Worm (Caenorhabditis elegans): Measurements from ENCODE around the gene smex-1.

The smex-1 gene

DNA sequence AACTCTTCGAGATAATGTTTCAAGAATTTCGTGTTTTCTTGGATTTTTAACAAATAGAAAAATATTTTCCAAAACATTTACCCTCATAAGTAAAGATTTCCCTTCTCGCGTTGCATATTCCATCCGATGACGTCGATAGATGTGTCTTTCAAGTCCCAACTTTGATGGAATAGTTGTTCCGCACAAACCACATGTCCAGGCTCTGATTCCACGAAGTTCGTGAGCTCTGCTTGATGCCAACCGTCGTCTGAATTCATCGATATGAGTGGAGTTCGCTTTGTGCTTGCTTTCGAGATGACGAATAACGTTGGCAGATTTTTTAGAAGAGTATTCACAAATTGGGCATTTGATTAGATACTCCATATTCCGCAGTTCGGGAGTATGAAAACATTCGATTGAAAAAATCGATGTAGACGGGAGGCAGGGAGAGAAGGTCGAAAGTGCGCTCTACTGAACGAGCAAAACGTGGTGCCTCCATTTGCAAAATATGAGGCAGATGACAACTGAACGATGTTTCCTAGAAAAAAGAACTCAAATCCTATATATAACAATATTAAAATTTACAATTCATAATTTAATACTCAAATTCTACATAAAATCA is 5.3 kb upstream of the smex-1 start, which contains the start of gene W02D7.6:
TSS of gene W02D7.6 (minus strand) at position 573 of the 601 bp plus-strand sequence.
- TF ChIP-seq unc-62 (GFP tag; optimal IDR thresholded peaks at IDR 0.05), result no peak

- TF ChIP-seq unc-62 (GFP tag; optimal IDR thresholded peaks at IDR 0.05), result no peak
Measured at ce11 chrV:8299191-8299854, 3.6 kb upstream of the smex-1 start, which contains the start of gene W02D7.5. TSS of gene W02D7.5 (minus strand) at chrV:8299241.

DNA sequence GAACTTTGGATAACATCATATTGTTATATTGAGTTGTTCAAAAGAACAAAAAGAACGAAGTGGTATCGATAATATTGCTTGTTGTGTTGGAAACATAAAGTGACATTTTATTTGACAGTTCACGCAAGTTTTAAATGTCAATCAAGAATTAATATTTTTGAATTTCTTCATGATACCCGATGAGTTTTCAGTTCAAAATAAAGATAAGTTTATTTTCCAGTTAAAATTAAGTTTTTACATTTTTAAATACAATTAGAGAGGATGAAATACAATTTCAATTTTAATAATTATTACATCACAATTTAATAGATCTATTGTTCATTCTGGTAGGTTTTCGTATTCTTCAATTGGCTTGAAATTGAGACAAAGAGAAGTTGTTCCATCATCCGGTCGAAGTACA is 1.7 kb upstream of the smex-1 start, which contains the start of gene W02D7.4:
TSS of gene W02D7.4 (minus strand) at position 101 of the 400 bp plus-strand sequence.
- TF ChIP-seq unc-62 (GFP tag; optimal IDR thresholded peaks at IDR 0.05), result no peak

DNA sequence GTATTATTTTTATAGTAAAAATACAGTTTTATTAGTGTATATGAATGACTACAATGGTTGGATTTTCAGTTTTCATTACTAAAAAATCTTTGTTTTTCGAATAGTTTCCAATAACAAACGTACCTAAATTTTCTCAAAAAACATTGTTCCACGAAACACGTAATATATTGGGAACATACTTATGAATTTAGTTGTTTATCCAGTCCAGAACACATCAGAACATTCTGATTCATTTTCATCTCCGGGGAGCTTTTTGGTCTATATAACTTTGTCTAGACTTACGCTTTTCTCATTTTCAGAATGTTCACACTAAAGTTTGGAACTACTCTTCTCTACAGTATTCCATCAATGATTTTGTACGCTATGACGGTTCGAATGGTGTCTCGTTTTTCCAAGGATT is 4.0 kb downstream of the smex-1 start, which contains the start of gene srg-33:
TSS of gene srg-33 (plus strand) at position 301 of the 400 bp plus-strand sequence.
- TF ChIP-seq unc-62 (GFP tag; optimal IDR thresholded peaks at IDR 0.05), result no peak

- no peak for TF ChIP-seq unc-62 (GFP tag; optimal IDR thresholded peaks at IDR 0.05)
Measured at ce11 chrV:8288125-8288806, 7.5 kb downstream of the smex-1 start.

DNA sequence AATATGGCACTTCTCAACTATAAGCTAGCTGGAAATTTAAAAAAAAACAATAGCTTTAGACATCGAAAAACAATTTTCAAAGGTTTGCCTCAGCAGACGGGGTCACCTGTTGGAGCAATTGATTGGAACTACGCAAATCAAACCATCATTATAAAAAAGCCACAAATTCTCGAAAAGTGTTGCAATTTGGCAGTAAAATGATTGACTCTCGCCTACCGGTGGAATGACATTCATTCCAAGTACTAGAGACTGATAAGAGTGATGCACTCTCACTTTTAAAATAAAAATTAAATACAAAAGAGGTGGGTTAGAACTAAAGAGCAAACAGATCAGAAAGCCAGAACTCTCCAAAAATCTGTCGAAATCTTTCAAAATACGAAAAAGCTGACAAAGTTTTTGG is 10.3 kb downstream of the smex-1 start:
- no peak for TF ChIP-seq unc-62 (GFP tag; optimal IDR thresholded peaks at IDR 0.05)

- TF ChIP-seq unc-62 (GFP tag; optimal IDR thresholded peaks at IDR 0.05), result no peak
Measured at ce11 chrV:8284800-8285199, 11.0 kb downstream of the smex-1 start, which contains the start of gene slc-17.5. TSS of gene slc-17.5 (minus strand) at chrV:8284900.

- no peak for TF ChIP-seq unc-62 (GFP tag; optimal IDR thresholded peaks at IDR 0.05)
Measured at ce11 chrV:8282933-8283332, 12.8 kb downstream of the smex-1 start.

ce11 chrV:8281646-8282045 is 14.1 kb downstream of the smex-1 start:
- no peak for TF ChIP-seq unc-62 (GFP tag; optimal IDR thresholded peaks at IDR 0.05)

- no peak for TF ChIP-seq unc-62 (GFP tag; optimal IDR thresholded peaks at IDR 0.05)
Measured at ce11 chrV:8280770-8281169, 15.0 kb downstream of the smex-1 start, which contains the start of gene str-135. TSS of gene str-135 (minus strand) at chrV:8280870.

DNA sequence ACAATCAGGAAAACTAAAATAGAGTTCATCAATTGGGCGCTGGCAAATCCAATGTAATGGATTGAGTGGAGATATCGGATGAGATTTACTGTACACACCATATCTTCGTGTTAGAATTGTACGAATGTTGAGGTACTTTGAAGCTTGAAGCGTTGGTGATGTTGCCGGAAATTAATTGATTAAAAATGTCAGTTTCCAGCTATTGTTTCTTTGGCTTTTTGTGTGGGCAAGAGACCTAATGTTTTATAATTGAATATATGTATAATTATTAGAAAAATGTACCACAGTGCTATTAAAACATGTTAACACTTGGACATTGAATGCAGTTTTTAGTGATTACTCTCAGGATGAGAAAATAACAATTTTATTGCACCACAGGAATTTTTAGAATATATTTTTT is 16.9 kb downstream of the smex-1 start, which contains the start of gene str-136:
TSS of gene str-136 (minus strand) at position 101 of the 400 bp plus-strand sequence.
- TF ChIP-seq unc-62 (GFP tag; optimal IDR thresholded peaks at IDR 0.05), result no peak

DNA sequence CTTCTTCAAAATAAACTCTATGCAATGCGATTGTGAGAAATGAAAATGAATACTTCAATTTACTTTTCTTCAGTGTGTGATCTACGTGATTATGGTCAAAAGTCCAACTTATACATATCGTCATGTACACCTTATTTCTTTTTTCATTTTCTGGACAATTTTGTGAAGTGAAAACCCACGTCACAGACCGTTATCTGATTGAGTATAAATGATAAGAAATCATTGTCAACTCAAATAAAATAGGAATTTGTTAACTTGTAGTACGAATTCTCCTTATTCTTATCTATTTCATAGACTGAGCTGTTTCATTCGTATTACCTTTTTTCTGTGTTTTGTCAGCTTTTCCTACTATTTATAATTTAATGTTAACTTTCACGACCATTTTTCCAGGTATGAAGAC is 23.8 kb downstream of the smex-1 start, which contains the start of gene asp-5:
TSS of gene asp-5 (plus strand) at position 391 of the 400 bp plus-strand sequence.
- no peak for TF ChIP-seq unc-62 (GFP tag; optimal IDR thresholded peaks at IDR 0.05)

DNA sequence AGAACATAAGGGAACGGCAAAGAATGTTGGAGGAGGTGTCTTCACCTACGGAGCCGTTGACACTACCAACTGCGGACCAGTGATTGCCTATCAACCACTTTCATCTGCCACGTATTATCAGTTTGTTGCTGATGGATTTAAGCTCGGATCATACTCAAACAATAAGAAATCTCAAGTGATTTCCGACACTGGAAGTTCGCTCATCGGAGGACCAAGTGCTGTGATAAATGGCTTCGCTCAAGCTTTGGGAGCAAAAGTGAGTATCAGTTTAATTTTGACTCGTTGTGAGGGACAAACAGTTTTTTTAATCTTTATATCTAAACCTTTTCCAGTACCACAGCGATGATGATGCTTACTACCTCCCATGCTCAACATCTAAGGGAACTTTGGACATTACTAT is 24.4 kb downstream of the smex-1 start:
- TF ChIP-seq unc-62 (GFP tag; optimal IDR thresholded peaks at IDR 0.05), result no peak

- TF ChIP-seq unc-62 (GFP tag; optimal IDR thresholded peaks at IDR 0.05), result no peak
Measured at ce11 chrV:8269878-8270277, 25.9 kb downstream of the smex-1 start.

DNA sequence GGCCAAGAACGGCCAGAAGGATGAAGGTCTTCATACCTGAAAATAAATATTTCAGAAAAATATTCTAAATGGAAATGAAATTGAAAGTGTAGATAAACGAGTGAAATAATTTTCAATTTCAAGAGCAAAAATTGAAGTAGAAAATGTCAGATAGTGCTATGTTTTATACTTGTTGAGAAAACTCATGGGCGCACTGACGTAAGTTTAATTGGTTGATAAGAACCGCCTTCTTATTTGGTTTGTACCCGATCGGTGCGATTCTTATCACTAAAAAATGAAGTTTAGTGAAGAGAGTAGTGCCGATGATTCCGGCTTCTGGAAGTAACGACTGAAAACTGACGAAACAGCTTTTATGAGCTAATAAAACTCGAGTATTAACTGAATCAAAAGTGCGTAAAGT is 26.9 kb downstream of the smex-1 start, which contains the start of the genes asp-6 and asp-12:
TSS of gene asp-6 (minus strand) at position 36 of the 400 bp plus-strand sequence.
TSS of gene asp-12 (plus strand) at position 309 of the 400 bp plus-strand sequence.
- no peak for TF ChIP-seq unc-62 (GFP tag; optimal IDR thresholded peaks at IDR 0.05)

DNA sequence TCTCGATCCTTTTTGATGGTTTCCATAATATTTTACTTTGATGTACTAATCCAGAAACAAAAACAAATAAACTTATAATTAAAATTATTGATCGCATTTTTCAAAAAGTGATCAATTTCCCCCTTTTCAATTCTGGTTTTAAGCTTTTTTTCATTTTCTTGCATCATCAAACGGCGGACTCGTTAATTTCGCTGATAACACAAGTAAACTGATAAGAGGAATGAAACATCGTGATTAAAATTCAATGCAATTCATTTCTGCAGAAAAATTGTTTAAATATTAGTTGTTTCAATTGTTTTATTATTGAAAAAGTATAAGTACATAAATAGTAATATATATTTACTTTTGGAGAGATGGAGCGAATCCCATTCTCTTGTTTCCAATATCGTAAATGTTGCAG is 28.5 kb downstream of the smex-1 start:
- no peak for TF ChIP-seq unc-62 (GFP tag; optimal IDR thresholded peaks at IDR 0.05)

All from whole organism, dauer.